Fruit fly (Drosophila melanogaster) whole organism, adult: ENCODE data around the gene mRpL10.

Experiments used
- CG11617 ChIP-seq: fragments of 200-800 bp; sonication (Bioruptor generic); optimal IDR thresholded peaks from 2 replicates; lab custom pipeline; 2017; ENCODE audit warnings: mild to moderate bottlenecking, missing biosample characterization, missing genetic modification reagents, missing genetic modification characterization
- CG12768 ChIP-seq: fragments of 200-800 bp; sonication (Bioruptor generic); optimal IDR thresholded peaks from 2 replicates; lab custom pipeline; 2017; ENCODE audit warnings: missing biosample characterization, missing genetic modification characterization, mild to moderate bottlenecking, moderate library complexity, missing genetic modification reagents
- CG14711 ChIP-seq: fragments of 200-800 bp; sonication (Bioruptor generic); optimal IDR thresholded peaks from 2 replicates; lab custom pipeline; 2018; ENCODE audit warnings: missing biosample characterization, mild to moderate bottlenecking, missing genetic modification characterization, moderate library complexity
- CG1620 ChIP-seq: fragments of 200-800 bp; sonication (Bioruptor generic); optimal IDR thresholded peaks from 2 replicates; lab custom pipeline; 2016; ENCODE audit warnings: missing biosample characterization, missing genetic modification characterization
- CG33017 ChIP-seq: fragments of 200-800 bp; sonication (Bioruptor generic); optimal IDR thresholded peaks from 2 replicates; lab custom pipeline; 2018; ENCODE audit warnings: missing biosample characterization, mild to moderate bottlenecking, missing genetic modification characterization, moderate library complexity
- CG5204 ChIP-seq: fragments of 200-800 bp; sonication (Bioruptor generic); optimal IDR thresholded peaks from 2 replicates; lab custom pipeline; 2016; ENCODE audit warnings: missing biosample characterization, missing genetic modification characterization
- CG7045 ChIP-seq: fragments of 200-800 bp; sonication (Bioruptor generic); optimal IDR thresholded peaks from 2 replicates; lab custom pipeline; 2017; ENCODE audit warnings: missing biosample characterization, mild to moderate bottlenecking, missing genetic modification characterization
- CG7101 ChIP-seq: fragments of 200-800 bp; sonication (Bioruptor generic); optimal IDR thresholded peaks from 2 replicates; lab custom pipeline; 2018; ENCODE audit warnings: missing biosample characterization, mild to moderate bottlenecking, missing genetic modification characterization, moderate library complexity
- Clk ChIP-seq: fragments of 200-800 bp; sonication (Bioruptor generic); optimal IDR thresholded peaks from 2 replicates; lab custom pipeline; 2017; ENCODE audit warnings: missing biosample characterization, missing genetic modification characterization
- Crg-1 ChIP-seq: fragments of 200-800 bp; sonication (Bioruptor generic); optimal IDR thresholded peaks from 2 replicates; lab custom pipeline; 2016; ENCODE audit warnings: missing biosample characterization, missing genetic modification characterization
- Hr96 ChIP-seq: fragments of 200-800 bp; sonication (Bioruptor generic); optimal IDR thresholded peaks from 2 replicates; lab custom pipeline; 2016; ENCODE audit warnings: missing biosample characterization, missing genetic modification characterization
- Mnt ChIP-seq: fragments of 200-800 bp; sonication (Bioruptor generic); optimal IDR thresholded peaks from 2 replicates; lab custom pipeline; 2016; ENCODE audit warnings: missing biosample characterization, mild to moderate bottlenecking, missing genetic modification characterization
- bab1 ChIP-seq: fragments of 200-800 bp; sonication (Bioruptor generic); optimal IDR thresholded peaks from 3 replicates; lab custom pipeline; 2019; ENCODE audit warnings: missing biosample characterization, mild to moderate bottlenecking, missing genetic modification characterization, moderate library complexity
- cic ChIP-seq: fragments of 200-800 bp; sonication (Bioruptor generic); optimal IDR thresholded peaks from 2 replicates; lab custom pipeline; 2017; ENCODE audit warnings: missing biosample characterization, mild to moderate bottlenecking, missing genetic modification characterization, moderate library complexity
- cnc ChIP-seq, 2 experiments: fragments of >200 bp; optimal IDR thresholded peaks; 2 replicates each; lab custom pipeline; 2017
- kay ChIP-seq: fragments of 200-800 bp; sonication (Bioruptor generic); peaks from one replicate; lab custom pipeline; 2016; ENCODE audit warnings: missing biosample characterization, missing genetic modification characterization, borderline replicate concordance
- ovo ChIP-seq: fragments of 200-800 bp; sonication (Bioruptor generic); optimal IDR thresholded peaks from 2 replicates; lab custom pipeline; 2016; ENCODE audit warnings: missing biosample characterization, missing genetic modification characterization
- pad ChIP-seq: fragments of 200-800 bp; sonication (Bioruptor generic); optimal IDR thresholded peaks from 3 replicates; lab custom pipeline; 2017; ENCODE audit warnings: missing biosample characterization, missing genetic modification characterization, mild to moderate bottlenecking, moderate library complexity, missing genetic modification reagents
- tj ChIP-seq: fragments of 200-800 bp; sonication (Bioruptor generic); optimal IDR thresholded peaks from 3 replicates; lab custom pipeline; 2017; ENCODE audit warnings: missing biosample characterization, mild to moderate bottlenecking, missing genetic modification characterization, moderate library complexity
- toe ChIP-seq: fragments of 200-800 bp; sonication (Bioruptor generic); optimal IDR thresholded peaks from 2 replicates; lab custom pipeline; 2016; ENCODE audit warnings: missing biosample characterization, missing genetic modification characterization

Gene mRpL10

DNA sequence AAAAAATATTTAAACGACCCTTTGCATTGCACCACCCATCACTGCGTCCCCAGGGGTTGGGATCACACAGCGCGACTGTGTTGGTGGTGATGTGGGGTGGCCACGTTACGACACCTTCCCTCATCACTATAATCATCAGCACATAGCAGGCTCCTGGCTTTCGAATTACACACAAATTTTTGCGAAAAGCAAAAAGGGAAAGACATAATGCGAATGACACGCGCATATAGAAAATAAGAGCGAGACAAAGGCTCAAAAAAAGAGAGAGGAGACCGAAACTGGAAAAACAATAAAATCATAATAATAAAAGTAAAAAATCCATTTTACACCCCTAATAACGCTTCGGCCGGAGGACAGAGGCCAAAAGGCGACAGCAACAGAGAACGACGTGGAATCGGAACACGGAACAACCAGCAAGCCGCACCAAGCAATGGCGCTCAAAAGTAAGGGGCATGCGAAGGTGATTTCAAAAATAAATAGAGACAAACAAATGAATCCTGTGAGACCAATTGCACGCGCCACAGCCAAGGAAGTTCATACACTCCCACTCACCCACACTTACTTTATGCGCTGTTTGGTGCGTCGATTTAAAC lies 16.0 kb downstream of the mRpL10 start:
- TF ChIP-seq CG33017 (no peak), Crg-1 (GFP tag; lab: Kevin White, UChicago) (no peak), tj (GFP tag; lab: Kevin White, UChicago) (no peak), cic (no peak), CG1620 (GFP tag; lab: Kevin White, UChicago) (no peak), pad (no peak), Mnt (GFP tag; lab: Kevin White, UChicago) (no peak), CG5204 (no peak), CG11617 (GFP tag; lab: Kevin White, UChicago) (no peak), ovo (GFP tag; lab: Kevin White, UChicago) (no peak), Clk (GFP tag; lab: Kevin White, UChicago) (no peak), CG7045 (GFP tag; lab: Kevin White, UChicago) (no peak), CG7101 (tag; lab: Kevin White, UChicago) (no peak), cnc (optimal IDR thresholded peaks at IDR 0.05; lab: Kevin White, UChicago) (no peak), CG14711 (tag; lab: Kevin White, UChicago) (no peak), kay (no peak), bab1 (no peak), CG12768 (GFP tag; lab: Kevin White, UChicago) (no peak), Hr96 (GFP tag; lab: Kevin White, UChicago) (no peak)

DNA sequence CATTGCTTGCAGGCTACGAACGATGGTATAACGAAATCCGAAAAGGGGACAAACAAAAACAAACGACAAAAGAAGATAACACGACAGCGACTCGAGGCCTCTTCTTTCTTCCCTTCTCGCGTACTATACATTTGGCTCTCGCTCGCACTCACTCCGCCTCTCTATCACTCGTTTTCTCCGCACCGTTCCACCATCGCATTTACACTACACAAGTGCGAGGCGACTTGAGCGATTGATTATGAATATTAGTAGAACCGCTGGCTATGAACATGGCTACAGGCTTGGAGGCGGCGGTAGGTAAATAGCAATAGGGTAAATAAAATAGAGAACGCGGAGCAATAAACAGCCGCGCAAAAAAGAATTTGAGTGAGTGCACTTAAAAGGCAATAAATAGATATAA lies 16.9 kb downstream of the mRpL10 start:
- peak; percentile 44 for TF ChIP-seq pad
- TF ChIP-seq kay = peak; percentile 90
- peak; percentile 74 for TF ChIP-seq CG12768 (GFP tag; lab: Kevin White, UChicago)
- TF ChIP-seq cic = peak; percentile 92
- peak; percentile 52 for TF ChIP-seq Clk (GFP tag; lab: Kevin White, UChicago)
- no peak for TF ChIP-seq bab1
- no peak for TF ChIP-seq CG5204
- no peak for TF ChIP-seq CG1620 (GFP tag; lab: Kevin White, UChicago)
- TF ChIP-seq CG7045 (GFP tag; lab: Kevin White, UChicago) = peak; percentile 64
- no peak for TF ChIP-seq Hr96 (GFP tag; lab: Kevin White, UChicago)
- peak; percentile 72 for TF ChIP-seq CG7101 (tag; lab: Kevin White, UChicago)
- TF ChIP-seq ovo (GFP tag; lab: Kevin White, UChicago) = peak; percentile 69
- peak; percentile 83 for TF ChIP-seq Crg-1 (GFP tag; lab: Kevin White, UChicago)
- TF ChIP-seq tj (GFP tag; lab: Kevin White, UChicago) = no peak
- TF ChIP-seq CG11617 (GFP tag; lab: Kevin White, UChicago) = peak; percentile 68
- peak; percentile 62 for TF ChIP-seq Mnt (GFP tag; lab: Kevin White, UChicago)
- peak; percentile 51 for TF ChIP-seq CG33017
- peak; percentile 10 for TF ChIP-seq CG14711 (tag; lab: Kevin White, UChicago)
- TF ChIP-seq cnc (optimal IDR thresholded peaks at IDR 0.05; lab: Kevin White, UChicago) = no peak
- TF ChIP-seq toe (GFP tag; lab: Kevin White, UChicago) = no peak

DNA sequence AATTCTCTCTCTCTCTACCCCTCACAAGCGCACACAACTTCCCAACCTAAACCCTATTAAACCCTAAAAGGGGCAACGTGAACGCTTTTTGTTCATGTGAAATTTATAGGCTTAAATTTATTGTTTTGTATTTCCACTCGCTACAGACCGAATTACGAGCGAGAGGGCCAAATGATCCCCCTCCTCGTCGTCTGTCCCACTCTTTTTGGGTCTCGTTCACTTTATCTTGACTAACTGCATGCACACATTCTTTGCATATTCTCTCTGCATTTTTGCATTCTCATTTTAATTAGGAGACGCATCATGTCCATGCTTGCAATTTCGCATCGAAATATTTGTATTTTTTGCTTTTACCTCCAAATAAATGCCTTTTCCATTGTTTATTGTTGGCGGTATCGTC lies 17.6 kb downstream of the mRpL10 start:
- TF ChIP-seq CG7101 (tag; lab: Kevin White, UChicago) = no peak

DNA sequence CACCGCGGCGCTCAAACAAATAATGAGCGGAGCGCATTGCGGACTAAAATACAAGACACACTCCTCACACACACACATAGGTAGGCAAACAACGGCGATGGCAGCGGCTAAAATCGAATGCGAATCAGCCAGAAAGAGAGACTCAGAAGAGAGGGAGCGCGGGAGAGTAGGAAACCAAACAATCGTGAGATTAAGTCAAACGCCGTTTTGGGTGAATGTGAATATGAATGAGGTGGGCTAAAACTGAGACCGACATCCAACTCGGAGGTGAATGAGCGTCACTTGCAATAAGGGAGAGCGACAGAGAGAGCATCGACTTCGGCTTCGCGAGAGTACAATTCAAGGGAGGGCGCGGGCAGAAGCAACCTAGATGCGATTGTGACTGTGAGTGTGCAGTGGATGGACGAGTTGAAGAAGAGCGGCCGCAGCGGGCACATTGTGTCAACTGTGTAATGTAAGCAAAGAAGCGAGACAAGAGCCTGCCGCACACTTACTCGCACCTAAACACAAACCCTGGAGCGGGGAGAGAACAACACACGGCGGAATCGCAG lies 18.4 kb downstream of the mRpL10 start:
- peak; percentile 48 for TF ChIP-seq CG7045 (GFP tag; lab: Kevin White, UChicago)
- TF ChIP-seq bab1 = peak; percentile 36
- TF ChIP-seq toe (GFP tag; lab: Kevin White, UChicago) = no peak
- TF ChIP-seq ovo (GFP tag; lab: Kevin White, UChicago) = peak; percentile 51
- TF ChIP-seq CG1620 (GFP tag; lab: Kevin White, UChicago) = no peak
- TF ChIP-seq CG14711 (tag; lab: Kevin White, UChicago) = no peak
- TF ChIP-seq Mnt (GFP tag; lab: Kevin White, UChicago) = peak; percentile 37
- peak; percentile 42 for TF ChIP-seq Hr96 (GFP tag; lab: Kevin White, UChicago)
- TF ChIP-seq CG11617 (GFP tag; lab: Kevin White, UChicago) = no peak
- peak; percentile 67 for TF ChIP-seq CG12768 (GFP tag; lab: Kevin White, UChicago)
- TF ChIP-seq tj (GFP tag; lab: Kevin White, UChicago) = peak; percentile 32
- TF ChIP-seq Clk (GFP tag; lab: Kevin White, UChicago) = no peak
- TF ChIP-seq cic = peak; percentile 83
- peak; percentile 69 for TF ChIP-seq Crg-1 (GFP tag; lab: Kevin White, UChicago)
- peak; percentile 20 for TF ChIP-seq CG7101 (tag; lab: Kevin White, UChicago)
- no peak for TF ChIP-seq kay
- peak; percentile 41 for TF ChIP-seq pad
- no peak for TF ChIP-seq CG33017
- TF ChIP-seq CG5204 = no peak
- no peak for TF ChIP-seq cnc (optimal IDR thresholded peaks at IDR 0.05; lab: Kevin White, UChicago)

DNA sequence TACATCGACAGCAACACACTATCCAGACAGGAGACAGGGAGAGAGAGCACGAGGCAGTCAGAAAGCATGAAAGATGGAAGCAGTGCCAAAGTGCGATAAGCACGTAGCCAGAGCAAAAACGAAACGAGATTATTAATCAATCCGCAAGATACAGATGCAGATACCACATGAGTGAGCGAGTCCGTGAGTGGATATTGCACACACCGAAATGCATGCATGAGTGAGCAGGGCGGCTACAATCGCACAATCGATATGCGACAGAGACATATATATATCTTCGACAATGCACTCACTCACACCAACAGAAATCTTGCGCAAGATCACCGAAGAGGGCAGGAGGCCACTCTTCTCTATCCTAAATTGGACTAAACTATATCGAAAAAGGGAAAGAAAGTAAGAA lies 19.3 kb downstream of the mRpL10 start:
- TF ChIP-seq Hr96 (GFP tag; lab: Kevin White, UChicago) = no peak
- TF ChIP-seq toe (GFP tag; lab: Kevin White, UChicago) = no peak
- TF ChIP-seq tj (GFP tag; lab: Kevin White, UChicago) = no peak
- TF ChIP-seq CG14711 (tag; lab: Kevin White, UChicago) = no peak
- no peak for TF ChIP-seq CG11617 (GFP tag; lab: Kevin White, UChicago)
- no peak for TF ChIP-seq CG7101 (tag; lab: Kevin White, UChicago)

DNA sequence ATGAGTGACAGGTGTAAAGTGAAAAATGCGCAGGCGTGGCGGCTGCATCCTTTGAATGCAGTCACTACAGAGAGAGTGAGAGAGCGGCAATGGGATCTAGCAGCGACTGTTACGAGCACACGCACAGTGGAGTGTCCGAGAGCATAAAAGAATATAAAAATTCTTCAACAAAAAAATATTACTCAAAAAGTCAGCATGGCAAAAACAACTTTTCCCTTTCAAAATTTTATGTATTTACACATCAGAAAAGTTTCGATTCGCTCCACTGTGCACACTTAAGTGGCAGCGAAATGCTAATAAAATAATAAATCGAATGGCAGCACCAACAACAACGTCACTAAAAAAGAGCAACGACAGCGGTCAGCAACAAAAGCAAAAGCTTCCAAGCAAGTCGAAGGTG lies 19.8 kb downstream of the mRpL10 start:
- TF ChIP-seq CG1620 (GFP tag; lab: Kevin White, UChicago) (peak; percentile 22), CG12768 (GFP tag; lab: Kevin White, UChicago) (no peak), Clk (GFP tag; lab: Kevin White, UChicago) (no peak), CG11617 (GFP tag; lab: Kevin White, UChicago) (peak; percentile 48), CG14711 (tag; lab: Kevin White, UChicago) (peak; percentile 54), Mnt (GFP tag; lab: Kevin White, UChicago) (no peak), kay (no peak), bab1 (peak; percentile 22), tj (GFP tag; lab: Kevin White, UChicago) (no peak), pad (no peak), Crg-1 (GFP tag; lab: Kevin White, UChicago) (no peak), toe (GFP tag; lab: Kevin White, UChicago) (peak; percentile 14), cic (no peak), CG7101 (tag; lab: Kevin White, UChicago) (peak; percentile 56), ovo (GFP tag; lab: Kevin White, UChicago) (no peak), CG7045 (GFP tag; lab: Kevin White, UChicago) (peak; percentile 46), cnc (optimal IDR thresholded peaks at IDR 0.05; lab: Kevin White, UChicago) (no peak), CG5204 (no peak), Hr96 (GFP tag; lab: Kevin White, UChicago) (peak; percentile 34), CG33017 (peak; percentile 71)
